Worm (Caenorhabditis elegans) whole organism, L4/young adult: ENCODE data around the gene C04C11.25.

Experiments used
- W03F9.2 ChIP-seq: fragments of 150-350 bp; optimal IDR thresholded peaks from 2 replicates; lab custom pipeline; 2014; ENCODE audit warnings: missing biosample characterization, missing genetic modification characterization
- dao-5 ChIP-seq: sonication (generic microtip); optimal IDR thresholded peaks from 2 replicates; lab custom pipeline; 2016; ENCODE audit warnings: missing genotype, missing genetic modification characterization, moderate library complexity, missing compliant biosample characterization
- him-1 ChIP-seq: sonication (generic microtip); optimal IDR thresholded peaks from 2 replicates; lab custom pipeline; 2016; ENCODE audit warnings: missing genotype, missing genetic modification reagents, missing genetic modification characterization, missing compliant biosample characterization

DNA sequence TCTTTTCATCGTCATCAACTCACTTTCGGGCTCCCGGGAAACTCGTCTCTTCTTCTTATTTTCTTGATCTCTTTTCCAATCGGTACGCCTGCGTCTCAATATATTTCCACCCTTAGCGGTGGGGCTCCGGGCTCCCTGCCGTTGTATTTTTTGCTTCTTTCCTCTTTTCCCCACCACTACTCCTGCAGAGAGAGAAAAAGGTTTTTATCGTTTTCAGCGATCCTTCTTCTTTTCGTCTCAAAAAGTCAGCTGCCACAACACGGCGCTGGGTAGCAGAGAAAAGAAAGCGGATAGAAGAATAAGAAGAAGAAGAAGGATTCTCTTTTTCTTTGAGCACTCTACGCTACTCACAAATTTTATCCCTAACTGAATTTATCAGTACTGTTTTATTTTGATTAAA is 39.5 kb upstream of the C04C11.25 start:
- TF ChIP-seq dao-5 (no peak), W03F9.2 (tag; lab: Kevin White, UChicago) (no peak), him-1 (tag; lab: Kevin White, UChicago) (no peak)
